Fruit fly (Drosophila melanogaster): Measurements from ENCODE around the gene Aven.

Aven gene

dm6 chrX:12669659-12670488 lies 40.4 kb upstream of the Aven start (continued):
- TF ChIP-seq ham (GFP tag; IDR thresholded peaks at IDR 0.05) (no peak), Optix (GFP tag; IDR thresholded peaks at IDR 0.05) (peak; percentile 29; the same call in 1 of the 3 replicates), CG1024 (GFP tag; IDR thresholded peaks at IDR 0.05) (no peak), H2.0 (GFP tag; IDR thresholded peaks at IDR 0.05) (peak; percentile 68), NC2β (GFP tag; optimal IDR thresholded peaks at IDR 0.05) (peak; percentile 32), CG8478 (optimal IDR thresholded peaks at IDR 0.05) (no peak), CG4360 (GFP tag; IDR thresholded peaks at IDR 0.05) (no peak), CG17829 (tag; optimal IDR thresholded peaks at IDR 0.05) (peak; percentile 35), lab (GFP tag; optimal IDR thresholded peaks at IDR 0.05) (peak; percentile 84), abd-A (tag; optimal IDR thresholded peaks at IDR 0.05) (no peak), al (GFP tag; IDR thresholded peaks at IDR 0.05) (peak; percentile 76), CG10959 (GFP tag; IDR thresholded peaks at IDR 0.05) (no peak), CG12071 (GFP tag; optimal IDR thresholded peaks at IDR 0.05) (peak; percentile 68), fd96Cb (tag; optimal IDR thresholded peaks at IDR 0.05) (peak; percentile 45), bbx (GFP tag; IDR thresholded peaks at IDR 0.05; ENCODE audit: partially characterized antibody) (no peak), danr (GFP tag; IDR thresholded peaks at IDR 0.05) (no peak), ac (GFP tag; optimal IDR thresholded peaks at IDR 0.05) (no peak), CG7372 (GFP tag; IDR thresholded peaks at IDR 0.05) (peak; percentile 48; the same call in 1 of the 2 replicates), seq (GFP tag; IDR thresholded peaks at IDR 0.05) (peak; percentile 17; the same call in 1 of the 2 replicates), crol (GFP tag; IDR thresholded peaks at IDR 0.05) (peak; percentile 76), CG17912 (GFP tag; optimal IDR thresholded peaks at IDR 0.05) (peak; percentile 37), CG42726 (GFP tag; IDR thresholded peaks at IDR 0.05; ENCODE audit: partially characterized antibody) (no peak), CG30020 (tag; optimal IDR thresholded peaks at IDR 0.05) (no peak), CG8290 (GFP tag; optimal IDR thresholded peaks at IDR 0.05) (no peak), CG8290 (tag; optimal IDR thresholded peaks at IDR 0.05) (peak in 1 of 2 experiments; percentile 93), CG32532 (GFP tag; IDR thresholded peaks at IDR 0.05) (peak; percentile 83), Blimp-1 (GFP tag; optimal IDR thresholded peaks at IDR 0.05) (peak; percentile 74), sima (GFP tag; optimal IDR thresholded peaks at IDR 0.05) (no peak), repo (GFP tag; optimal IDR thresholded peaks at IDR 0.05) (no peak), caup (GFP tag; optimal IDR thresholded peaks at IDR 0.05; ENCODE audit: severe bottlenecking) (peak; percentile 67), CG2712 (tag; optimal IDR thresholded peaks at IDR 0.05) (peak; percentile 68), Hmr (GFP tag; optimal IDR thresholded peaks at IDR 0.05) (peak; percentile 68), CG11247 (GFP tag; IDR thresholded peaks at IDR 0.05) (peak; percentile 62), CG15011 (GFP tag; optimal IDR thresholded peaks at IDR 0.05) (peak; percentile 31), CG17328 (GFP tag; IDR thresholded peaks at IDR 0.05) (peak; percentile 48; the same call in 1 of the 2 replicates), Vsx1 (GFP tag; optimal IDR thresholded peaks at IDR 0.05) (no peak), Ptx1 (GFP tag; IDR thresholded peaks at IDR 0.05) (peak; percentile 70), corto (GFP tag; optimal IDR thresholded peaks at IDR 0.05) (no peak), Dp (GFP tag; optimal IDR thresholded peaks at IDR 0.05) (no peak), CG7271 (tag; optimal IDR thresholded peaks at IDR 0.05) (no peak), CG15514 (GFP tag; optimal IDR thresholded peaks at IDR 0.05) (peak; percentile 48), pfk (GFP tag; optimal IDR thresholded peaks at IDR 0.05) (no peak), gro (GFP tag; optimal IDR thresholded peaks at IDR 0.05) (peak; percentile 79), CG34376 (GFP tag; optimal IDR thresholded peaks at IDR 0.05) (peak; percentile 10), Bteb2 (GFP tag; optimal IDR thresholded peaks at IDR 0.05) (peak; percentile 59), CG13894 (tag; optimal IDR thresholded peaks at IDR 0.05) (peak; percentile 23), bsh (GFP tag; optimal IDR thresholded peaks at IDR 0.05) (peak; percentile 0 to 59), Taf1 (GFP tag; IDR thresholded peaks at IDR 0.05) (peak; percentile 60), Scr (GFP tag; IDR thresholded peaks at IDR 0.05; ENCODE audit: partially characterized antibody) (no peak)
